Fruit fly (Drosophila melanogaster) whole organism, embryonic: ENCODE data around the gene sxe2.

ENCODE experiments used
- Bgb ChIP-seq: fragments of 200-800 bp; sonication (Bioruptor generic); IDR thresholded peaks from 2 replicates; pipeline ENCODE4 v1.3.6; 2022; ENCODE audit warnings: missing biosample characterization, missing genetic modification characterization; ENCODE audit not compliant: partially characterized antibody
- CG10209 ChIP-seq: fragments of 200-800 bp; sonication (Bioruptor generic); optimal IDR thresholded peaks from 3 replicates; lab custom pipeline; 2017; ENCODE audit warnings: missing biosample characterization, mild to moderate bottlenecking, missing genetic modification characterization, missing genetic modification reagents
- CG10565 ChIP-seq: fragments of 200-800 bp; sonication (Bioruptor generic); optimal IDR thresholded peaks from 3 replicates; lab custom pipeline; 2016; ENCODE audit warnings: missing biosample characterization, mild to moderate bottlenecking, missing genetic modification characterization
- CG13123 ChIP-seq: fragments of 200-800 bp; sonication (Bioruptor generic); optimal IDR thresholded peaks from 2 replicates; lab custom pipeline; 2016; ENCODE audit warnings: missing biosample characterization, missing genetic modification characterization
- CG14667 ChIP-seq: fragments of 200-800 bp; sonication (Bioruptor generic); IDR thresholded peaks from 2 replicates; pipeline ENCODE4 v1.3.6; 2022; ENCODE audit warnings: missing biosample characterization, missing genetic modification characterization
- CG15269 ChIP-seq: fragments of 200-800 bp; sonication (Bioruptor generic); optimal IDR thresholded peaks from 2 replicates; lab custom pipeline; 2018; ENCODE audit warnings: missing biosample characterization, mild to moderate bottlenecking, missing genetic modification characterization, moderate library complexity
- CG15696 ChIP-seq: fragments of 200-800 bp; sonication (Bioruptor generic); optimal IDR thresholded peaks from 2 replicates; lab custom pipeline; 2019; ENCODE audit warnings: missing biosample characterization, mild to moderate bottlenecking, missing genetic modification characterization, moderate library complexity
- CG17186 ChIP-seq: fragments of 200-800 bp; sonication (Bioruptor generic); optimal IDR thresholded peaks from 3 replicates; lab custom pipeline; 2017; ENCODE audit warnings: missing biosample characterization, missing genetic modification reagents, missing genetic modification characterization
- CG2712 ChIP-seq: fragments of 200-800 bp; optimal IDR thresholded peaks from 3 replicates; lab custom pipeline; 2019; ENCODE audit warnings: missing biosample characterization, mild to moderate bottlenecking, missing genetic modification characterization, moderate library complexity
- CG2889 ChIP-seq: fragments of 200-800 bp; sonication (Bioruptor generic); IDR thresholded peaks from 3 replicates; pipeline ENCODE4 v1.3.6; 2022; ENCODE audit warnings: missing biosample characterization, missing genetic modification characterization
- CG32532 ChIP-seq: fragments of 200-800 bp; sonication (Bioruptor generic); IDR thresholded peaks from 2 replicates; pipeline ENCODE4 v1.3.6; 2022; ENCODE audit warnings: missing biosample characterization, missing genetic modification characterization
- CG3726 ChIP-seq: fragments of 200-800 bp; sonication (Bioruptor generic); IDR thresholded peaks from 3 replicates; pipeline ENCODE4, ENCODE4 v1.3.6; 2022; ENCODE audit warnings: missing biosample characterization, missing genetic modification characterization
- CG4707 ChIP-seq: fragments of 200-800 bp; sonication (Bioruptor generic); optimal IDR thresholded peaks from 2 replicates; lab custom pipeline; 2018; ENCODE audit warnings: missing biosample characterization, mild to moderate bottlenecking, missing genetic modification characterization, moderate library complexity
- CG6791 ChIP-seq: fragments of 200-800 bp; sonication (Bioruptor generic); IDR thresholded peaks from 3 replicates; pipeline ENCODE4 v1.3.6; 2022; ENCODE audit warnings: missing biosample characterization, missing genetic modification characterization; ENCODE audit not compliant: partially characterized antibody
- CG6854 ChIP-seq: fragments of 200-800 bp; sonication (Bioruptor generic); optimal IDR thresholded peaks from 3 replicates; lab custom pipeline; 2017; ENCODE audit warnings: missing biosample characterization, mild to moderate bottlenecking, missing genetic modification characterization
- CG7271 ChIP-seq: fragments of 200-800 bp; sonication (Bioruptor generic); optimal IDR thresholded peaks from 2 replicates; lab custom pipeline; 2018; ENCODE audit warnings: missing biosample characterization, mild to moderate bottlenecking, missing genetic modification characterization, moderate library complexity
- CG8089 ChIP-seq: fragments of 200-800 bp; sonication (Bioruptor generic); optimal IDR thresholded peaks from 3 replicates; lab custom pipeline; 2016; ENCODE audit warnings: missing biosample characterization, missing genetic modification characterization
- CG8765 ChIP-seq: fragments of 200-800 bp; sonication (Bioruptor generic); IDR thresholded peaks from 2 replicates; pipeline ENCODE4 v1.3.6; 2022; ENCODE audit warnings: missing biosample characterization, missing genetic modification characterization
- CkIIα-i1 ChIP-seq: fragments of 200-800 bp; sonication (Bioruptor generic); IDR thresholded peaks from 2 replicates; pipeline ENCODE4 v1.3.6; 2022; ENCODE audit warnings: missing biosample characterization, missing genetic modification characterization
- CrebB ChIP-seq: fragments of 200-800 bp; sonication (Bioruptor generic); optimal IDR thresholded peaks from 3 replicates; lab custom pipeline; 2018; ENCODE audit warnings: missing biosample characterization, mild to moderate bottlenecking, missing genetic modification characterization
- Dll ChIP-seq: fragments of 200-800 bp; sonication (Bioruptor generic); IDR thresholded peaks from 4 replicates; pipeline ENCODE4 v1.3.6; 2022; ENCODE audit warnings: missing biosample characterization, missing genetic modification characterization; ENCODE audit not compliant: partially characterized antibody
- Drgx ChIP-seq: fragments of 200-800 bp; sonication (Bioruptor generic); IDR thresholded peaks from 2 replicates; pipeline ENCODE4 v1.3.6; 2022; ENCODE audit warnings: missing biosample characterization, missing genetic modification characterization
- Ets65A ChIP-seq: fragments of 200-800 bp; sonication (Bioruptor generic); peaks from one replicate; lab custom pipeline; 2016; ENCODE audit warnings: missing biosample characterization, missing genetic modification characterization
- Hr78 ChIP-seq, 2 experiments: fragments of 200-800 bp in 1 of 2; fragments of >200 bp in 1 of 2; sonication (Bioruptor generic) in 1 of 2; optimal IDR thresholded peaks; 2 replicates each; lab custom pipeline; 2017 to 2019; ENCODE audit warnings: missing biosample characterization in 2 of 2, missing genetic modification characterization in 2 of 2, mild to moderate bottlenecking in 1 of 2, moderate library complexity in 1 of 2
- Med ChIP-seq: fragments of 200-800 bp; sonication (Bioruptor generic); peaks from one replicate; lab custom pipeline; 2016; ENCODE audit warnings: missing biosample characterization, missing genetic modification characterization, mild to moderate bottlenecking, inconsistent platforms, moderate library complexity
- NC2α ChIP-seq: fragments of 200-800 bp; sonication (Bioruptor generic); optimal IDR thresholded peaks from 2 replicates; lab custom pipeline; 2016; ENCODE audit warnings: missing biosample characterization, missing genetic modification characterization
- Oaz ChIP-seq: fragments of 200-800 bp; sonication (Bioruptor generic); IDR thresholded peaks from 2 replicates; pipeline ENCODE4 v1.3.6; 2022; ENCODE audit warnings: missing biosample characterization, missing genetic modification characterization
- PHDP ChIP-seq: fragments of 200-800 bp; sonication (Bioruptor generic); optimal IDR thresholded peaks from 3 replicates; lab custom pipeline; 2018; ENCODE audit warnings: missing biosample characterization, mild to moderate bottlenecking, missing genetic modification characterization, moderate library complexity
- Six4 ChIP-seq: fragments of 200-800 bp; sonication (Bioruptor generic); optimal IDR thresholded peaks from 2 replicates; lab custom pipeline; 2016; ENCODE audit warnings: missing biosample characterization, missing genetic modification characterization
- Sox102F ChIP-seq: fragments of 200-800 bp; sonication (Bioruptor generic); optimal IDR thresholded peaks from 2 replicates; lab custom pipeline; 2018; ENCODE audit warnings: missing biosample characterization, mild to moderate bottlenecking, missing genetic modification characterization, moderate library complexity
- Trl ChIP-seq, 3 experiments: fragments of >200 bp in 2 of 3; fragments of 200-800 bp in 1 of 3; sonication (Bioruptor generic) in 1 of 3; optimal IDR thresholded peaks; 2 replicates in 1 of 3; 3 replicates in 2 of 3; lab custom pipeline; 2016 to 2017; ENCODE audit warnings: missing biosample characterization in 1 of 3, missing genetic modification characterization in 1 of 3
- ac ChIP-seq: fragments of 200-800 bp; sonication (Bioruptor generic); optimal IDR thresholded peaks from 3 replicates; lab custom pipeline; 2017; ENCODE audit warnings: missing biosample characterization, mild to moderate bottlenecking, missing genetic modification characterization
- ase ChIP-seq: fragments of 200-800 bp; sonication (Bioruptor generic); IDR thresholded peaks from 3 replicates; pipeline ENCODE4 v1.3.6; 2022; ENCODE audit warnings: missing biosample characterization, missing genetic modification characterization
- az2 ChIP-seq: fragments of 200-800 bp; sonication (Bioruptor generic); optimal IDR thresholded peaks from 3 replicates; lab custom pipeline; 2016; ENCODE audit warnings: missing biosample characterization, missing genetic modification characterization
- ci ChIP-seq: fragments of 200-800 bp; sonication (Bioruptor generic); IDR thresholded peaks from 3 replicates; pipeline ENCODE4 v1.3.6; 2022; ENCODE audit warnings: missing biosample characterization, missing genetic modification characterization
- ems ChIP-seq: fragments of 200-800 bp; sonication (Bioruptor generic); optimal IDR thresholded peaks from 3 replicates; lab custom pipeline; 2016; ENCODE audit warnings: missing biosample characterization, missing genetic modification characterization
- fd96Cb ChIP-seq: fragments of 200-800 bp; sonication (Bioruptor generic); optimal IDR thresholded peaks from 2 replicates; lab custom pipeline; 2018; ENCODE audit warnings: missing biosample characterization, mild to moderate bottlenecking, missing genetic modification characterization, moderate library complexity
- ftz-f1 ChIP-seq: fragments of 200-800 bp; sonication (Bioruptor generic); optimal IDR thresholded peaks from 2 replicates; lab custom pipeline; 2016; ENCODE audit warnings: missing biosample characterization, missing genetic modification characterization
- fu2 ChIP-seq: fragments of 200-800 bp; sonication (Bioruptor generic); optimal IDR thresholded peaks from 2 replicates; lab custom pipeline; 2016; ENCODE audit warnings: missing biosample characterization, missing genetic modification characterization
- gt ChIP-seq: fragments of 200-800 bp; sonication (Bioruptor generic); IDR thresholded peaks from 2 replicates; pipeline ENCODE4 v1.3.6; 2022; ENCODE audit warnings: missing biosample characterization, missing genetic modification characterization
- lmd ChIP-seq: fragments of 200-800 bp; sonication (Bioruptor generic); IDR thresholded peaks from 2 replicates; pipeline ENCODE4 v1.3.6; 2022; ENCODE audit warnings: missing biosample characterization, missing genetic modification characterization
- p53 ChIP-seq: fragments of 200-800 bp; sonication (Bioruptor generic); optimal IDR thresholded peaks from 2 replicates; lab custom pipeline; 2016; ENCODE audit warnings: missing biosample characterization, missing genetic modification characterization
- salm ChIP-seq: fragments of 200-800 bp; sonication (Bioruptor generic); optimal IDR thresholded peaks from 2 replicates; lab custom pipeline; 2018; ENCODE audit warnings: missing biosample characterization, mild to moderate bottlenecking, missing genetic modification characterization
- shn ChIP-seq: fragments of 200-800 bp; sonication (Bioruptor generic); optimal IDR thresholded peaks from 3 replicates; lab custom pipeline; 2016; ENCODE audit warnings: missing biosample characterization, missing genetic modification characterization
- sim ChIP-seq: fragments of 200-800 bp; sonication (Bioruptor generic); IDR thresholded peaks from 2 replicates; pipeline ENCODE4 v1.3.6; 2022; ENCODE audit warnings: missing biosample characterization, missing genetic modification characterization
- ssp ChIP-seq: fragments of 200-800 bp; sonication (Bioruptor generic); IDR thresholded peaks from 2 replicates; pipeline ENCODE4 v1.3.6; 2022; ENCODE audit warnings: missing biosample characterization, missing genetic modification characterization
- stwl ChIP-seq: fragments of 200-800 bp; sonication (Bioruptor generic); optimal IDR thresholded peaks from 3 replicates; lab custom pipeline; 2018; ENCODE audit warnings: missing biosample characterization, mild to moderate bottlenecking, missing genetic modification characterization, moderate library complexity
- unc-4 ChIP-seq: fragments of 200-800 bp; sonication (Bioruptor generic); IDR thresholded peaks from 2 replicates; pipeline ENCODE4 v1.3.6; 2022; ENCODE audit warnings: missing biosample characterization, missing genetic modification characterization; ENCODE audit not compliant: partially characterized antibody

sxe2 gene

DNA sequence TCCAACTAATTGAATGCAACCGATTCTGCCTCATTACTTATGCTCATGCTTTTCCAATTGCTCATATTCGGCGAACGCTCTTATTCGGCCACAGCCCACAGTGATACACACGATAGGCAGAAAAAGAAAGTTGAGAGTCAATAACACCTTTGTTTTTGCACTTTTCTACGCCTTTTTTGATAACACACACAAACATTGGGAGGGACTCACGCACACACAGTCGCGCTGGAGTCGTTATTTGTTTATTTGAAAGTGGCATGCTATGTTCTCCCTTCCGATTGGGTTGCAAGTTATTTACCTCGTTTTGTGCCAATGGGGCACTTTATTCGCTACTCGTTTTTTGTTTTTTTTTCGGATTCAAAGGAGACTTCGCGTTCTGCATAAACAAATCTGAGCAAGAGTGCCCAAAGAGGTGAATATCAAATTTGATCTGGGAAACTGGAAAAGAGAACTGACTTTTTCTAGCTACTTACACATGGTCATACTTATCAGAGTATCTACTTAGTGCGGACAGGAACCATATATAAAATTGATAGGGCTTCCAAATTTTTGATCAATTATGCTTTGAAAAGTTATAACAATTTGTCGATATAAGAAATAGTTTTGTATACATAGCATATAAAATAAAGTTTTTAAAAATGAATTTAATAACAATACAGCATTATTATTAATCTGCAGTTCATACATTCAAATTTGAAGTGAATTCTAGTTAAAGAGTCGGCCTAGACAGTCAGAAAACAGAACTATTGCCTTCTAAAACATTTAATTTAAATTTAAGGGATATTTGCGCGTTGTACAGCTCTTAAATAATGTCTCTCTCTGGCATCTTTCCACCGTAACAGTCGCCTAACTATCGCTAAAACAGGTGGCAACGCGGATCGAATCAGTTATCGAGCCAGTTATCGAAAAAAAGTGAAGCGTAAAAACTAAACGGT, 14.9 kb downstream of the sxe2 start, which contains the start of the genes Mhcl and Akt (continued):
- TF ChIP-seq CG2889 (GFP tag; lab: Robert Waterston, UW) = no peak
- no peak for TF ChIP-seq CG3726 (GFP tag; lab: Robert Waterston, UW)
- TF ChIP-seq NC2α (GFP tag; lab: Kevin White, UChicago) = no peak
- peak; percentile 11 for TF ChIP-seq az2
- TF ChIP-seq CG2712 = peak; percentile 42
- peak; percentile 63; the same call in 2 of the 3 replicates for TF ChIP-seq CG6791 (GFP tag; lab: Robert Waterston, UW)
- no peak for TF ChIP-seq CrebB (tag; lab: Kevin White, UChicago)
- TF ChIP-seq CG4707 (GFP tag; lab: Kevin White, UChicago) = no peak
- 0 out of 3 replicates have a peak, but pooled peaks have one; percentile 10 for TF ChIP-seq ci (GFP tag; lab: Robert Waterston, UW)
- TF ChIP-seq fd96Cb (tag; lab: Kevin White, UChicago) = no peak
- TF ChIP-seq Dll = peak; percentile 67; the same call in 3 of the 4 replicates
- TF ChIP-seq ems (GFP tag; lab: Kevin White, UChicago) = peak; percentile 19
- TF ChIP-seq fu2 (GFP tag; lab: Kevin White, UChicago) = no peak
- TF ChIP-seq ac (GFP tag; lab: Kevin White, UChicago) = no peak
- no peak for TF ChIP-seq sim (GFP tag; lab: Robert Waterston, UW)
- no peak for TF ChIP-seq CG8765 (GFP tag; lab: Robert Waterston, UW)
- TF ChIP-seq stwl (tag; lab: Kevin White, UChicago) = peak; percentile 31
- no peak for TF ChIP-seq CG13123 (GFP tag; lab: Kevin White, UChicago)
- no peak for TF ChIP-seq ase (GFP tag; lab: Robert Waterston, UW)
- TF ChIP-seq CG15696 (tag; lab: Kevin White, UChicago) = peak; percentile 29
- peak; percentile 50 for TF ChIP-seq ssp
- no peak for TF ChIP-seq Drgx (GFP tag; lab: Robert Waterston, UW)
- TF ChIP-seq p53 (GFP tag; lab: Kevin White, UChicago) = no peak
- TF ChIP-seq Trl (optimal IDR thresholded peaks at IDR 0.05; lab: Kevin White, UChicago) = peak in 1 of 2 experiments; percentile 20
- no peak for TF ChIP-seq Trl (GFP tag; optimal IDR thresholded peaks at IDR 0.05; lab: Kevin White, UChicago)
- peak; percentile 59; the same call in 1 of the 2 replicates for TF ChIP-seq unc-4 (GFP tag; lab: Robert Waterston, UW)
- no peak for TF ChIP-seq Oaz (GFP tag; lab: Robert Waterston, UW)
- no peak for TF ChIP-seq CG8089 (GFP tag; lab: Kevin White, UChicago)
- no peak for TF ChIP-seq CG7271 (tag; lab: Kevin White, UChicago)
- no peak for TF ChIP-seq Med (GFP tag; lab: Kevin White, UChicago)
- peak; percentile 53 for TF ChIP-seq CG32532 (GFP tag; lab: Robert Waterston, UW)
- no peak for TF ChIP-seq shn (GFP tag; lab: Kevin White, UChicago)
- no peak for TF ChIP-seq CG14667 (GFP tag; lab: Robert Waterston, UW)
- TF ChIP-seq PHDP = no peak
- no peak for TF ChIP-seq gt
- TF ChIP-seq CG10209 (GFP tag; lab: Kevin White, UChicago) = no peak
- no peak for TF ChIP-seq CG6854 (GFP tag; lab: Kevin White, UChicago)
- TF ChIP-seq lmd (GFP tag; lab: Robert Waterston, UW) = 0 out of 2 replicates have a peak, but pooled peaks have one; percentile 8
- TF ChIP-seq Sox102F = no peak
- no peak for TF ChIP-seq Hr78 (GFP tag; optimal IDR thresholded peaks at IDR 0.05; lab: Kevin White, UChicago)
- no peak for TF ChIP-seq CG10565 (GFP tag; lab: Kevin White, UChicago)
- TF ChIP-seq CG17186 = peak; percentile 50
- no peak for TF ChIP-seq ftz-f1 (GFP tag; lab: Kevin White, UChicago)
- TF ChIP-seq salm (tag; lab: Kevin White, UChicago) = no peak
- peak; percentile 32 for TF ChIP-seq Six4 (GFP tag; lab: Kevin White, UChicago)
- peak; percentile 18 for TF ChIP-seq Ets65A (GFP tag; lab: Kevin White, UChicago)
- TF ChIP-seq CkIIα-i1 (GFP tag; lab: Robert Waterston, UW) = no peak
- peak; percentile 59 for TF ChIP-seq Bgb
- no peak for TF ChIP-seq CG15269
